Fruit fly (Drosophila melanogaster) whole organism, pupa: ENCODE data around the gene Cap-H2.

Experiments
- Ets98B ChIP-seq: fragments of 200-800 bp; sonication (Bioruptor generic); IDR thresholded peaks from 2 replicates; pipeline ENCODE4 v1.3.6; 2022; ENCODE audit warnings: missing biosample characterization, missing genetic modification characterization
- Pif1A ChIP-seq: fragments of 200-800 bp; sonication (Bioruptor generic); optimal IDR thresholded peaks from 3 replicates; lab custom pipeline; 2016; ENCODE audit warnings: missing biosample characterization, missing genetic modification characterization
- Snoo ChIP-seq: fragments of 200-800 bp; sonication (Bioruptor generic); optimal IDR thresholded peaks from 3 replicates; lab custom pipeline; 2017; ENCODE audit warnings: missing biosample characterization, mild to moderate bottlenecking, missing genetic modification characterization, inconsistent platforms
- fd96Ca ChIP-seq: fragments of 200-800 bp; sonication (Bioruptor generic); IDR thresholded peaks from 3 replicates; pipeline ENCODE4 v1.3.6; 2022; ENCODE audit warnings: missing biosample characterization, missing genetic modification characterization

dm6 chr3R:10777274-10777673 is 16.2 kb downstream of the Cap-H2 start, which contains the start of the genes CG45076, CG45078 and fau:
- no peak for TF ChIP-seq Snoo
- TF ChIP-seq Ets98B (GFP tag; lab: Robert Waterston, UW): no peak
- no peak for TF ChIP-seq Pif1A (GFP tag; lab: Kevin White, UChicago)
- no peak for TF ChIP-seq fd96Ca (GFP tag; lab: Robert Waterston, UW)
